Worm (Caenorhabditis elegans) whole organism, L2 larva: Measurements from ENCODE around the gene D2062.1.
"Not testable (repeated sequence)": the region's sequence is repeated elsewhere in the genome, so short reads cannot be mapped to it uniquely, and the experiment has no call there.

Experiments
- Y55F3AM.14 ChIP-seq: fragments of 200-800 bp; sonication (Bioruptor generic); optimal IDR thresholded peaks from 2 replicates; lab custom pipeline; 2018; ENCODE audit warnings: mild to moderate bottlenecking, missing genetic modification characterization, missing compliant biosample characterization
- mdl-1 ChIP-seq, 2 experiments: fragments of 150-350 bp in 1 of 2; sonication (generic microtip) in 1 of 2; optimal IDR thresholded peaks; 2 replicates each; lab custom pipeline; 2017; ENCODE audit warnings: missing biosample characterization in 2 of 2, missing genetic modification characterization in 2 of 2
- nhr-11 ChIP-seq: fragments of 150-350 bp; optimal IDR thresholded peaks from 2 replicates; lab custom pipeline; 2014; ENCODE audit warnings: missing biosample characterization, missing genetic modification characterization
- nhr-21 ChIP-seq: fragments of 150-350 bp; optimal IDR thresholded peaks from 2 replicates; lab custom pipeline; 2014; ENCODE audit warnings: missing biosample characterization, missing genetic modification characterization
- snpc-4 ChIP-seq: fragments of 150-350 bp; optimal IDR thresholded peaks from 2 replicates; lab custom pipeline; 2014; ENCODE audit warnings: missing biosample characterization, missing genetic modification characterization
- unc-62 ChIP-seq: fragments of 150-350 bp; optimal IDR thresholded peaks from 2 replicates; lab custom pipeline; 2014; ENCODE audit warnings: missing biosample characterization, missing genetic modification reagents, missing genetic modification characterization
- zag-1 ChIP-seq: fragments of 150-350 bp; optimal IDR thresholded peaks from 2 replicates; lab custom pipeline; 2014; ENCODE audit warnings: missing biosample characterization, missing genetic modification characterization

DNA sequence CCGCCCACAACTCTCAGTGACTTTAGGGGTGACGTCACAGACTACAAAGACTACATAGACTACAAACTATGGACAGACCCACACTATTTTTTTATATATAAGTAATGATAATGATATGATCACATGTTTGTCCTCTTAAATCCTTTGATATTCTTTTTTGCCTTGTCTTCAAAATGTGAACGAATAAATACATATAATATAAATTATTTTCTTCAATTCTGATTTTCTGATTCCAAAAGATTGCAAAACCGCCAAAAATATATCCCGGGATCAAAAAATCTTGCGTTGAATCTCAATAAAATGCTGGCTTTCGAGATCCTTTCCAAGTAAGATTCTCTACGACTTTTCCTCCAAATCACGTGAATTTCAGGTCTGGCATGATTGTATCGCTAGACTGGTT lies 31.1 kb upstream of the D2062.1 start, which contains the start of gene F33H12.1:
- TF ChIP-seq Y55F3AM.14 (GFP tag; lab: Kevin White, UChicago); nhr-21 (tag; lab: Kevin White, UChicago); mdl-1 (tag; optimal IDR thresholded peaks at IDR 0.05; lab: Kevin White, UChicago); zag-1; snpc-4 (tag; lab: Kevin White, UChicago); nhr-11 (tag; lab: Kevin White, UChicago); unc-62: not testable (repeated sequence)
